Worm (Caenorhabditis elegans) whole organism, young adult: ENCODE results near the gene srh-98.
A peak's percentile ranks its signal among the peaks of the same experiment; 100 is the strongest.

Experiments
- F10E7.11 ChIP-seq: sonication (generic microtip); optimal IDR thresholded peaks from 2 replicates; lab custom pipeline; 2017; ENCODE audit warnings: mild to moderate bottlenecking, missing genetic modification characterization, moderate library complexity, missing compliant biosample characterization
- Y53F4B.3 ChIP-seq: fragments of 200-800 bp; sonication (Bioruptor generic); IDR thresholded peaks from 2 replicates; pipeline ENCODE4 v1.3.6; 2022; ENCODE audit warnings: missing genetic modification reagents, missing genetic modification characterization, missing compliant biosample characterization
- Y79H2A.3 ChIP-seq: fragments of 200-800 bp; sonication (Bioruptor generic); conservative IDR thresholded peaks from 2 replicates; pipeline ENCODE4 v1.3.6; 2022; ENCODE audit warnings: missing genetic modification reagents, missing genetic modification characterization, missing compliant biosample characterization
- ceh-58 ChIP-seq: fragments of 200-800 bp; sonication (Bioruptor generic); IDR thresholded peaks from 2 replicates; pipeline ENCODE4 v1.3.6; 2022; ENCODE audit warnings: missing genetic modification characterization, missing compliant biosample characterization
- him-1 ChIP-seq: sonication (generic microtip); optimal IDR thresholded peaks from 2 replicates; lab custom pipeline; 2016; ENCODE audit warnings: missing genotype, missing genetic modification reagents, missing genetic modification characterization, missing compliant biosample characterization
- hmg-1.2 ChIP-seq: fragments of 200-800 bp; sonication (Bioruptor generic); IDR thresholded peaks from 2 replicates; pipeline ENCODE4 v1.3.6; 2022; ENCODE audit warnings: missing genetic modification reagents, missing genetic modification characterization, missing compliant biosample characterization
- snpc-4 ChIP-seq, 5 experiments: fragments of 150-350 bp in 1 of 5; sonication (generic microtip) in 4 of 5; optimal IDR thresholded peaks; 2 replicates each; lab custom pipeline; 2014 to 2018; ENCODE audit warnings: missing genetic modification characterization in 5 of 5, missing biosample characterization in 3 of 5, antibody characterized with exemption in 2 of 5, mild to moderate bottlenecking in 2 of 5, missing compliant biosample characterization in 2 of 5, missing genotype in 2 of 5, moderate library complexity in 2 of 5, missing genetic modification reagents in 1 of 5

ce11 chrV:16218972-16219757 lies 16.4 kb downstream of the srh-98 start, which contains the start of gene glc-1:
- no peak for TF ChIP-seq hmg-1.2 (GFP tag; lab: Robert Waterston, UW)
- no peak for TF ChIP-seq Y79H2A.3 (GFP tag; lab: Robert Waterston, UW)
- TF ChIP-seq Y53F4B.3 (GFP tag; lab: Robert Waterston, UW): no peak
- TF ChIP-seq snpc-4 (GFP tag; optimal IDR thresholded peaks at IDR 0.05; lab: Kevin White, UChicago): no peak
- TF ChIP-seq snpc-4 (tag; optimal IDR thresholded peaks at IDR 0.05; lab: Kevin White, UChicago): peak in 1 of 4 experiments; percentile 21
- TF ChIP-seq F10E7.11 (tag; lab: Kevin White, UChicago): no peak
- TF ChIP-seq him-1 (tag; lab: Kevin White, UChicago): no peak
- no peak for TF ChIP-seq ceh-58 (GFP tag; lab: Robert Waterston, UW)
